Worm (Caenorhabditis elegans) whole organism, late embryonic: Measurements from ENCODE around the gene srz-11.

Experiments
- ahr-1 ChIP-seq: sonication (generic microtip); optimal IDR thresholded peaks from 2 replicates; lab custom pipeline; 2016; ENCODE audit warnings: missing genetic modification characterization, missing compliant biosample characterization
- ceh-14 ChIP-seq: sonication (generic microtip); optimal IDR thresholded peaks from 2 replicates; lab custom pipeline; 2016; ENCODE audit warnings: missing genotype, missing genetic modification characterization, missing compliant biosample characterization
- elt-2 ChIP-seq: sonication (generic microtip); optimal IDR thresholded peaks from 2 replicates; lab custom pipeline; 2016; ENCODE audit warnings: missing genetic modification reagents, missing genetic modification characterization, missing compliant biosample characterization
- ets-4 ChIP-seq: sonication (generic microtip); optimal IDR thresholded peaks from 2 replicates; lab custom pipeline; 2016; ENCODE audit warnings: missing genetic modification characterization, missing compliant biosample characterization
- hlh-15 ChIP-seq: sonication (generic microtip); optimal IDR thresholded peaks from 2 replicates; lab custom pipeline; 2016; ENCODE audit warnings: missing genetic modification characterization, missing compliant biosample characterization
- unc-86 ChIP-seq: sonication (generic microtip); optimal IDR thresholded peaks from 2 replicates; lab custom pipeline; 2016; ENCODE audit warnings: missing genetic modification characterization, missing compliant biosample characterization

DNA sequence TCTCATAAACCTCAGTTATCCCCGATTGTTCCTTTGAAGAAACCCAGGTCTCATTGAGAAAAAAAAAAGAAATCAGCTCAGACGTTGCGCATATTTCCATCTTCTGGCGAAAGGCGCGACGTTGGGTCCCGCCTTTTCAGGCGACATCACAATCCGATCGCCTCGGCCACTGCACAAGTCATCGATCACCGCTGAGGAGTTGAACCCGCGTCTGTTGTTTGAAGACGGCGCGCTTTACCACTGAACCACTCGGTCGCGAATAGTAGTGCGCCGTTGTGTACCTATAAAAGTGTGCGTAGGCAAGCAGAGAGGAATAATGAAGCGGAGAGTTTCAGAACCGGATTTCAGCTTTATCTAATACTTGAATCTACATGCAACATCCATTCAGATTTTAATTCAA is 28.0 kb downstream of the srz-11 start, which contains the start of gene Y75B12B.11:
- TF ChIP-seq elt-2 (tag; lab: Kevin White, UChicago) (peak; percentile 93), unc-86 (tag; lab: Kevin White, UChicago) (peak; percentile 79), hlh-15 (tag; lab: Kevin White, UChicago) (peak; percentile 80), ets-4 (tag; lab: Kevin White, UChicago) (peak; percentile 69), ahr-1 (tag; lab: Kevin White, UChicago) (peak; percentile 71), ceh-14 (tag; lab: Kevin White, UChicago) (peak; percentile 93)
